Fruit fly (Drosophila melanogaster) whole organism, prepupa: ENCODE results near the gene cdi.
A peak's percentile ranks its signal among the peaks of the same experiment; 100 is the strongest.

Experiments used
- Blimp-1 ChIP-seq: fragments of 200-800 bp; sonication (Bioruptor generic); optimal IDR thresholded peaks from 3 replicates; lab custom pipeline; 2017; ENCODE audit warnings: missing biosample characterization, missing genetic modification characterization, mild to moderate bottlenecking, moderate library complexity, missing genetic modification reagents
- CG10631 ChIP-seq: fragments of 200-800 bp; sonication (Bioruptor generic); optimal IDR thresholded peaks from 2 replicates; lab custom pipeline; 2016; ENCODE audit warnings: missing biosample characterization, missing genetic modification characterization
- CG10669 ChIP-seq: fragments of 200-800 bp; sonication (Bioruptor generic); optimal IDR thresholded peaks from 3 replicates; lab custom pipeline; 2018; ENCODE audit warnings: missing biosample characterization, mild to moderate bottlenecking, missing genetic modification characterization, moderate library complexity
- CG11294 ChIP-seq: fragments of 200-800 bp; sonication (Bioruptor generic); IDR thresholded peaks from 2 replicates; pipeline ENCODE4 v1.3.6; 2022; ENCODE audit warnings: missing biosample characterization, missing genetic modification characterization
- CG11762 ChIP-seq: fragments of 200-800 bp; sonication (Bioruptor generic); optimal IDR thresholded peaks from 3 replicates; lab custom pipeline; 2016; ENCODE audit warnings: missing biosample characterization, missing genetic modification characterization; ENCODE audit not compliant: insufficient read depth
- CG11902 ChIP-seq: fragments of 200-800 bp; sonication (Bioruptor generic); optimal IDR thresholded peaks from 3 replicates; lab custom pipeline; 2016; ENCODE audit warnings: missing biosample characterization, missing genetic modification characterization
- CG15336 ChIP-seq: fragments of 200-800 bp; sonication (Bioruptor generic); IDR thresholded peaks from 2 replicates; pipeline ENCODE4 v1.3.6; 2022; ENCODE audit warnings: missing biosample characterization, missing genetic modification characterization
- CG16779 ChIP-seq: fragments of 200-800 bp; sonication (Bioruptor generic); optimal IDR thresholded peaks from 3 replicates; lab custom pipeline; 2017; ENCODE audit warnings: missing biosample characterization, mild to moderate bottlenecking, missing genetic modification characterization
- CG3032 ChIP-seq: fragments of 200-800 bp; optimal IDR thresholded peaks from 2 replicates; lab custom pipeline; 2019; ENCODE audit warnings: missing biosample characterization, mild to moderate bottlenecking, missing genetic modification characterization, moderate library complexity
- CG31627 ChIP-seq: fragments of 200-800 bp; sonication (Bioruptor generic); optimal IDR thresholded peaks from 3 replicates; lab custom pipeline; 2016; ENCODE audit warnings: missing biosample characterization, missing genetic modification characterization
- CG32006 ChIP-seq: fragments of 200-800 bp; sonication (Bioruptor generic); optimal IDR thresholded peaks from 3 replicates; lab custom pipeline; 2017; ENCODE audit warnings: missing biosample characterization, mild to moderate bottlenecking, missing genetic modification characterization
- CG34406 ChIP-seq: fragments of 200-800 bp; sonication (Bioruptor generic); optimal IDR thresholded peaks from 3 replicates; lab custom pipeline; 2016; ENCODE audit warnings: missing biosample characterization, missing genetic modification characterization
- CG6163 ChIP-seq: fragments of 200-800 bp; sonication (Bioruptor generic); IDR thresholded peaks from 3 replicates; pipeline ENCODE4 v1.3.6; 2022; ENCODE audit warnings: missing biosample characterization, missing genetic modification characterization
- CG6276 ChIP-seq: fragments of 200-800 bp; sonication (Bioruptor generic); optimal IDR thresholded peaks from 2 replicates; lab custom pipeline; 2017; ENCODE audit warnings: missing biosample characterization, mild to moderate bottlenecking, missing genetic modification characterization
- CG6792 ChIP-seq: fragments of 200-800 bp; sonication (Bioruptor generic); optimal IDR thresholded peaks from 3 replicates; lab custom pipeline; 2016; ENCODE audit warnings: missing biosample characterization, missing genetic modification characterization
- CG6808 ChIP-seq: fragments of 200-800 bp; sonication (Bioruptor generic); optimal IDR thresholded peaks from 3 replicates; lab custom pipeline; 2017; ENCODE audit warnings: missing biosample characterization, missing genetic modification characterization, mild to moderate bottlenecking, moderate library complexity, missing genetic modification reagents
- CG6854 ChIP-seq: fragments of 200-800 bp; sonication (Bioruptor generic); optimal IDR thresholded peaks from 2 replicates; lab custom pipeline; 2017; ENCODE audit warnings: missing biosample characterization, mild to moderate bottlenecking, missing genetic modification characterization
- CG7368 ChIP-seq: fragments of 200-800 bp; sonication (Bioruptor generic); optimal IDR thresholded peaks from 3 replicates; lab custom pipeline; 2016; ENCODE audit warnings: missing biosample characterization, missing genetic modification characterization
- CG8319 ChIP-seq: fragments of 200-800 bp; sonication (Bioruptor generic); optimal IDR thresholded peaks from 3 replicates; lab custom pipeline; 2016; ENCODE audit warnings: missing biosample characterization, missing genetic modification characterization
- CG8632 ChIP-seq: fragments of 200-800 bp; sonication (Bioruptor generic); optimal IDR thresholded peaks from 3 replicates; lab custom pipeline; 2016; ENCODE audit warnings: missing biosample characterization, missing genetic modification characterization
- CG9139 ChIP-seq: fragments of 200-800 bp; sonication (Bioruptor generic); optimal IDR thresholded peaks from 3 replicates; lab custom pipeline; 2017; ENCODE audit warnings: missing biosample characterization, mild to moderate bottlenecking, missing genetic modification characterization
- Eip75B ChIP-seq: fragments of 200-800 bp; sonication (Bioruptor generic); optimal IDR thresholded peaks from 3 replicates; lab custom pipeline; 2016; ENCODE audit warnings: missing biosample characterization, missing genetic modification characterization
- Eip78C ChIP-seq: fragments of 200-800 bp; sonication (Bioruptor generic); peaks from one replicate; lab custom pipeline; 2016; ENCODE audit warnings: missing biosample characterization, missing genetic modification characterization
- Eip93F ChIP-seq: fragments of 200-800 bp; sonication (Bioruptor generic); optimal IDR thresholded peaks from 2 replicates; lab custom pipeline; 2016; ENCODE audit warnings: missing biosample characterization, mild to moderate bottlenecking, missing genetic modification characterization
- Ets21C ChIP-seq: fragments of 200-800 bp; sonication (Bioruptor generic); optimal IDR thresholded peaks from 3 replicates; lab custom pipeline; 2016; ENCODE audit warnings: missing biosample characterization, missing genetic modification characterization
- Ets96B ChIP-seq: fragments of 200-800 bp; optimal IDR thresholded peaks from 2 replicates; lab custom pipeline; 2019; ENCODE audit warnings: missing biosample characterization, mild to moderate bottlenecking, missing genetic modification characterization, moderate library complexity
- Gug ChIP-seq: fragments of 200-800 bp; sonication (Bioruptor generic); IDR thresholded peaks from 2 replicates; pipeline ENCODE4 v1.3.6; 2022; ENCODE audit warnings: missing biosample characterization, missing genetic modification characterization
- Hr39 ChIP-seq: fragments of 200-800 bp; sonication (Bioruptor generic); optimal IDR thresholded peaks from 2 replicates; lab custom pipeline; 2016; ENCODE audit warnings: missing biosample characterization, missing genetic modification characterization
- Met ChIP-seq: fragments of 200-800 bp; sonication (Bioruptor generic); optimal IDR thresholded peaks from 3 replicates; lab custom pipeline; 2016; ENCODE audit warnings: missing biosample characterization, missing genetic modification characterization
- Smox ChIP-seq: fragments of 200-800 bp; sonication (Bioruptor generic); optimal IDR thresholded peaks from 3 replicates; lab custom pipeline; 2016; ENCODE audit warnings: missing biosample characterization, missing genetic modification characterization
- Sox14 ChIP-seq: fragments of 200-800 bp; sonication (Bioruptor generic); optimal IDR thresholded peaks from 3 replicates; lab custom pipeline; 2016; ENCODE audit warnings: missing biosample characterization, missing genetic modification characterization
- Sox15 ChIP-seq: fragments of 200-800 bp; sonication (Bioruptor generic); optimal IDR thresholded peaks from 3 replicates; lab custom pipeline; 2016; ENCODE audit warnings: missing biosample characterization, missing genetic modification characterization
- achi ChIP-seq: fragments of 200-800 bp; sonication (Bioruptor generic); optimal IDR thresholded peaks from 3 replicates; lab custom pipeline; 2016; ENCODE audit warnings: missing biosample characterization, missing genetic modification characterization
- acj6 ChIP-seq: fragments of 200-800 bp; sonication (Bioruptor generic); optimal IDR thresholded peaks from 3 replicates; lab custom pipeline; 2016; ENCODE audit warnings: missing biosample characterization, missing genetic modification characterization
- cyc ChIP-seq: fragments of 200-800 bp; sonication (Bioruptor generic); optimal IDR thresholded peaks from 3 replicates; lab custom pipeline; 2016; ENCODE audit warnings: missing biosample characterization, missing genetic modification characterization
- dsx ChIP-seq: fragments of 200-800 bp; optimal IDR thresholded peaks from 3 replicates; lab custom pipeline; 2019; ENCODE audit warnings: missing biosample characterization, mild to moderate bottlenecking, missing genetic modification characterization, moderate library complexity; ENCODE audit not compliant: poor library complexity, severe bottlenecking
- eg ChIP-seq: fragments of 200-800 bp; sonication (Bioruptor generic); IDR thresholded peaks from 3 replicates; pipeline ENCODE4 v1.3.6; 2022; ENCODE audit warnings: missing biosample characterization, missing genetic modification characterization
- fd59A ChIP-seq: fragments of 200-800 bp; sonication (Bioruptor generic); optimal IDR thresholded peaks from 2 replicates; lab custom pipeline; 2017; ENCODE audit warnings: missing biosample characterization, mild to moderate bottlenecking, missing genetic modification characterization, missing genetic modification reagents
- fd85E ChIP-seq: fragments of 200-800 bp; sonication (Bioruptor generic); optimal IDR thresholded peaks from 3 replicates; lab custom pipeline; 2016; ENCODE audit warnings: missing biosample characterization, missing genetic modification characterization
- fkh ChIP-seq: fragments of 200-800 bp; sonication (Bioruptor generic); optimal IDR thresholded peaks from 3 replicates; lab custom pipeline; 2017; ENCODE audit warnings: missing biosample characterization, mild to moderate bottlenecking, missing genetic modification characterization, moderate library complexity
- lz ChIP-seq: fragments of 200-800 bp; sonication (Bioruptor generic); optimal IDR thresholded peaks from 3 replicates; lab custom pipeline; 2016; ENCODE audit warnings: missing biosample characterization, missing genetic modification characterization
- pdm3 ChIP-seq: fragments of 200-800 bp; sonication (Bioruptor generic); optimal IDR thresholded peaks from 3 replicates; lab custom pipeline; 2016; ENCODE audit warnings: missing biosample characterization, missing genetic modification characterization
- spab ChIP-seq: fragments of 200-800 bp; sonication (Bioruptor generic); optimal IDR thresholded peaks from 2 replicates; lab custom pipeline; 2017; ENCODE audit warnings: missing biosample characterization, mild to moderate bottlenecking, missing genetic modification characterization, missing genetic modification reagents
- ss ChIP-seq, 2 experiments: fragments of 200-800 bp; sonication (Bioruptor generic); optimal IDR thresholded peaks; 2 replicates in 1 of 2; 3 replicates in 1 of 2; lab custom pipeline; 2017 to 2018; ENCODE audit warnings: mild to moderate bottlenecking in 2 of 2, missing biosample characterization in 2 of 2, missing genetic modification characterization in 2 of 2, moderate library complexity in 1 of 2
- svp ChIP-seq: fragments of 200-800 bp; sonication (Bioruptor generic); peaks from one replicate; lab custom pipeline; 2016; ENCODE audit warnings: missing biosample characterization, missing genetic modification characterization
- topi ChIP-seq: fragments of 200-800 bp; sonication (Bioruptor generic); optimal IDR thresholded peaks from 3 replicates; lab custom pipeline; 2016; ENCODE audit warnings: missing biosample characterization, missing genetic modification characterization
- vri ChIP-seq: fragments of 200-800 bp; sonication (Bioruptor generic); optimal IDR thresholded peaks from 3 replicates; lab custom pipeline; 2016; ENCODE audit warnings: missing biosample characterization, mild to moderate bottlenecking, missing genetic modification characterization

Gene cdi

dm6 chr3R:19064037-19064664 lies 29.9 kb downstream of the cdi start (continued):
- TF ChIP-seq achi: peak; percentile 0
- no peak for TF ChIP-seq CG7368
- no peak for TF ChIP-seq Hr39 (GFP tag; lab: Kevin White, UChicago)
- TF ChIP-seq lz (GFP tag; lab: Kevin White, UChicago): no peak
- peak; percentile 67 for TF ChIP-seq Met (GFP tag; lab: Kevin White, UChicago)
- TF ChIP-seq cyc: no peak
- TF ChIP-seq CG34406 (GFP tag; lab: Kevin White, UChicago): peak; percentile 40
- no peak for TF ChIP-seq CG10631 (GFP tag; lab: Kevin White, UChicago)
- TF ChIP-seq, all 60 proteins: peak for 17

DNA sequence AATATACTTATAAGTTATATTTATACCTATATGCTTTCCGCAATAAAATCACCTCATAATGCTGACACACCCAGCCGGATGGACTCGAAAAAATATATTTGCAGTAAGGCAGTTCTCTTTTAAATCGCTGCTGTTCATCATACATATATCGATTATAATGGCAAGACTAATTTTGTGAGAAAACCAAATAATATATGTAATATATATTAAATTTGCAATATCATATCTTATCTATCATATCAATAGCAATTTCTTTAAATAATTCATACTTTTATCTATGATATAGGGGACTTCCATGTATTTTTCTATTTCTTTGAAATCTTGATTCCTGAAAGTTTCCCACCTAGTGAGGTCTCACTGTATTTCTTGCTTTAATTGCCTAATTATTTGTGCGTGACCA lies 31.5 kb downstream of the cdi start:
- peak; percentile 53 for TF ChIP-seq Eip78C
- TF ChIP-seq CG16779 (tag; lab: Kevin White, UChicago): no peak
- TF ChIP-seq CG10631 (GFP tag; lab: Kevin White, UChicago): no peak
- peak; percentile 55 for TF ChIP-seq svp (GFP tag; lab: Kevin White, UChicago)

dm6 chr3R:19060173-19060572 lies 33.9 kb downstream of the cdi start:
- TF ChIP-seq ss (GFP tag; optimal IDR thresholded peaks at IDR 0.05; lab: Kevin White, UChicago) (peak in 1 of 2 experiments; percentile 18), achi (no peak), vri (peak; percentile 82), CG11294 (GFP tag; lab: Robert Waterston, UW) (no peak), Sox14 (no peak), Ets96B (tag; lab: Kevin White, UChicago) (no peak), CG3032 (no peak), CG8632 (peak; percentile 0), Ets21C (no peak), Hr39 (GFP tag; lab: Kevin White, UChicago) (no peak), CG6792 (no peak), fd85E (GFP tag; lab: Kevin White, UChicago) (no peak), eg (GFP tag; lab: Robert Waterston, UW) (no peak), CG11902 (GFP tag; lab: Kevin White, UChicago) (no peak), Eip75B (GFP tag; lab: Kevin White, UChicago) (no peak), topi (GFP tag; lab: Kevin White, UChicago) (no peak), fd59A (GFP tag; lab: Kevin White, UChicago) (no peak), Eip93F (GFP tag; lab: Kevin White, UChicago) (no peak), CG32006 (no peak), CG6276 (GFP tag; lab: Kevin White, UChicago) (no peak), dsx (GFP tag; lab: Kevin White, UChicago) (no peak), spab (GFP tag; lab: Kevin White, UChicago) (no peak), acj6 (GFP tag; lab: Kevin White, UChicago) (no peak), Sox15 (GFP tag; lab: Kevin White, UChicago) (no peak), CG11762 (GFP tag; lab: Kevin White, UChicago) (no peak), CG15336 (GFP tag; lab: Robert Waterston, UW) (no peak), pdm3 (GFP tag; lab: Kevin White, UChicago) (no peak), svp (GFP tag; lab: Kevin White, UChicago) (peak; percentile 81), Smox (GFP tag; lab: Kevin White, UChicago) (no peak), CG6854 (no peak), fkh (GFP tag; lab: Kevin White, UChicago) (peak; percentile 85), lz (GFP tag; lab: Kevin White, UChicago) (no peak), CG6808 (GFP tag; lab: Kevin White, UChicago) (no peak), CG10669 (no peak), CG31627 (GFP tag; lab: Kevin White, UChicago) (no peak), CG6163 (GFP tag; lab: Robert Waterston, UW) (no peak), CG8319 (GFP tag; lab: Kevin White, UChicago) (no peak), Blimp-1 (GFP tag; lab: Kevin White, UChicago) (no peak), CG9139 (GFP tag; lab: Kevin White, UChicago) (no peak), Eip78C (peak; percentile 45), CG34406 (GFP tag; lab: Kevin White, UChicago) (no peak), Gug (GFP tag; lab: Robert Waterston, UW) (no peak)
